Fruit fly (Drosophila melanogaster) whole organism, pupa: ENCODE measurements around the gene E2f1.

Source experiments
- CG10348 ChIP-seq: fragments of 200-800 bp; sonication (Bioruptor generic); IDR thresholded peaks from 2 replicates; pipeline ENCODE4 v1.3.6; 2022; ENCODE audit warnings: missing biosample characterization, missing genetic modification characterization
- CG12605 ChIP-seq: fragments of 200-800 bp; sonication (Bioruptor generic); IDR thresholded peaks from 2 replicates; pipeline ENCODE4 v1.3.6; 2022; ENCODE audit warnings: missing biosample characterization, missing genetic modification characterization
- CG13204 ChIP-seq: fragments of 200-800 bp; sonication (Bioruptor generic); optimal IDR thresholded peaks from 2 replicates; lab custom pipeline; 2018; ENCODE audit warnings: missing biosample characterization, mild to moderate bottlenecking, missing genetic modification characterization, moderate library complexity
- CG14655 ChIP-seq: fragments of 200-800 bp; sonication (Bioruptor generic); optimal IDR thresholded peaks from 3 replicates; lab custom pipeline; 2017; ENCODE audit warnings: mild to moderate bottlenecking, missing biosample characterization, missing genetic modification reagents, missing genetic modification characterization
- CG15710 ChIP-seq: fragments of 200-800 bp; sonication (Bioruptor generic); optimal IDR thresholded peaks from 2 replicates; lab custom pipeline; 2018; ENCODE audit warnings: missing biosample characterization, mild to moderate bottlenecking, missing genetic modification characterization, moderate library complexity
- CG17806 ChIP-seq: fragments of 200-800 bp; sonication (Bioruptor generic); optimal IDR thresholded peaks from 2 replicates; lab custom pipeline; 2018; ENCODE audit warnings: missing biosample characterization, mild to moderate bottlenecking, missing genetic modification characterization, moderate library complexity
- CG32121 ChIP-seq: fragments of 200-800 bp; sonication (Bioruptor generic); IDR thresholded peaks from 2 replicates; pipeline ENCODE4 v1.3.6; 2022; ENCODE audit warnings: missing biosample characterization, missing genetic modification characterization
- CG34367 ChIP-seq: fragments of 200-800 bp; sonication (Bioruptor generic); optimal IDR thresholded peaks from 2 replicates; lab custom pipeline; 2018; ENCODE audit warnings: missing biosample characterization, mild to moderate bottlenecking, missing genetic modification characterization
- CG4496 ChIP-seq: fragments of 200-800 bp; sonication (Bioruptor generic); IDR thresholded peaks from 3 replicates; pipeline ENCODE4 v1.3.6; 2022; ENCODE audit warnings: missing biosample characterization, missing genetic modification characterization
- CG8159 ChIP-seq: fragments of 200-800 bp; sonication (Bioruptor generic); optimal IDR thresholded peaks from 3 replicates; lab custom pipeline; 2018; ENCODE audit warnings: missing biosample characterization, mild to moderate bottlenecking, missing genetic modification characterization, moderate library complexity
- CG8301 ChIP-seq: fragments of 200-800 bp; sonication (Bioruptor generic); optimal IDR thresholded peaks from 2 replicates; lab custom pipeline; 2018; ENCODE audit warnings: missing biosample characterization, mild to moderate bottlenecking, missing genetic modification characterization
- CG9948 ChIP-seq: fragments of 200-800 bp; sonication (Bioruptor generic); optimal IDR thresholded peaks from 2 replicates; lab custom pipeline; 2018; ENCODE audit warnings: missing biosample characterization, mild to moderate bottlenecking, missing genetic modification characterization, moderate library complexity
- D1 ChIP-seq: fragments of 200-800 bp; sonication (Bioruptor generic); optimal IDR thresholded peaks from 2 replicates; lab custom pipeline; 2018; ENCODE audit warnings: missing biosample characterization, mild to moderate bottlenecking, missing genetic modification characterization, moderate library complexity
- EcR ChIP-seq: fragments of 200-800 bp; sonication (Bioruptor generic); optimal IDR thresholded peaks from 3 replicates; lab custom pipeline; 2019; ENCODE audit warnings: missing biosample characterization, missing genetic modification characterization, mild to moderate bottlenecking, moderate library complexity, missing genetic modification reagents
- Ets98B ChIP-seq: fragments of 200-800 bp; sonication (Bioruptor generic); IDR thresholded peaks from 2 replicates; pipeline ENCODE4 v1.3.6; 2022; ENCODE audit warnings: missing biosample characterization, missing genetic modification characterization
- Pif1A ChIP-seq: fragments of 200-800 bp; sonication (Bioruptor generic); optimal IDR thresholded peaks from 3 replicates; lab custom pipeline; 2016; ENCODE audit warnings: missing biosample characterization, missing genetic modification characterization
- Pif1B ChIP-seq: fragments of 200-800 bp; sonication (Bioruptor generic); optimal IDR thresholded peaks from 3 replicates; lab custom pipeline; 2016; ENCODE audit warnings: missing biosample characterization, missing genetic modification characterization
- Snoo ChIP-seq: fragments of 200-800 bp; sonication (Bioruptor generic); optimal IDR thresholded peaks from 3 replicates; lab custom pipeline; 2017; ENCODE audit warnings: missing biosample characterization, mild to moderate bottlenecking, missing genetic modification characterization, inconsistent platforms
- fd96Ca ChIP-seq: fragments of 200-800 bp; sonication (Bioruptor generic); IDR thresholded peaks from 3 replicates; pipeline ENCODE4 v1.3.6; 2022; ENCODE audit warnings: missing biosample characterization, missing genetic modification characterization
- gl ChIP-seq: fragments of 200-800 bp; sonication (Bioruptor generic); optimal IDR thresholded peaks from 2 replicates; lab custom pipeline; 2018; ENCODE audit warnings: missing biosample characterization, mild to moderate bottlenecking, missing genetic modification characterization
- rn ChIP-seq: fragments of 200-800 bp; sonication (Bioruptor generic); IDR thresholded peaks from 2 replicates; pipeline ENCODE4 v1.3.6; 2022; ENCODE audit warnings: missing biosample characterization, missing genetic modification characterization

Gene E2f1

dm6 chr3R:21638437-21638836 is 22.2 kb downstream of the E2f1 start:
- TF ChIP-seq Pif1B = no peak
- TF ChIP-seq EcR (GFP tag; lab: Kevin White, UChicago) = peak; percentile 66
- TF ChIP-seq CG34367 (tag; lab: Kevin White, UChicago) = no peak
- peak; percentile 33 for TF ChIP-seq CG13204 (GFP tag; lab: Kevin White, UChicago)
- no peak for TF ChIP-seq Ets98B (GFP tag; lab: Robert Waterston, UW)
- TF ChIP-seq, all 21 proteins: peak for 2

dm6 chr3R:21636867-21637481 is 23.7 kb downstream of the E2f1 start:
- TF ChIP-seq CG4496 (GFP tag; lab: Robert Waterston, UW) (no peak), EcR (GFP tag; lab: Kevin White, UChicago) (peak; percentile 42), CG13204 (GFP tag; lab: Kevin White, UChicago) (peak; percentile 46), fd96Ca (GFP tag; lab: Robert Waterston, UW) (peak; percentile 11; the same call in 1 of the 3 replicates)

dm6 chr3R:21635975-21636678 is 24.5 kb downstream of the E2f1 start:
- TF ChIP-seq CG15710 (tag; lab: Kevin White, UChicago) = peak; percentile 44
- TF ChIP-seq CG34367 (tag; lab: Kevin White, UChicago) = peak; percentile 24
- TF ChIP-seq CG9948 = peak; percentile 40
- peak; percentile 45 for TF ChIP-seq CG17806 (tag; lab: Kevin White, UChicago)
- TF ChIP-seq CG4496 (GFP tag; lab: Robert Waterston, UW) = no peak
- peak; percentile 13 for TF ChIP-seq CG14655
- no peak for TF ChIP-seq CG12605 (GFP tag; lab: Robert Waterston, UW)
- TF ChIP-seq CG8159 (tag; lab: Kevin White, UChicago) = peak; percentile 67
- peak; percentile 4 for TF ChIP-seq gl

DNA sequence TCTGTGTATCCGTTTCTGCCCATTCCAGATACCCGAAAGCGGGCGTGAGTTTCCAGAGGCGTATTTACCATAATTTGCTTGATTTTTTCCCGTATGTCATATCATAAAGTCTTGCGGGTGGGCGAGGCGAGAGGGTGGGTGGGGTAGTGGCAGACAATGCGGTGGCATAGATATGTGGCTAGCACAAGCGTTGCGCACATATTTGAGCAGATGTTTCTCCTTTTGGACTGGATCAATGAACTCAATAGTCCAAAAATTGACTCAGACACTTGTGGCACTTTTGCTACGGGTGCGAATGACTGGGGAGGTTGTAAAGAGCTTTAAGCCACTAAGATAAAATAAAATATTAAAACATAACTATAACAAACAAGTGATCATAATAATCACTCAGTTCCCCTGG is 25.5 kb downstream of the E2f1 start:
- TF ChIP-seq Ets98B (GFP tag; lab: Robert Waterston, UW) (no peak), CG17806 (tag; lab: Kevin White, UChicago) (no peak), gl (no peak), CG15710 (tag; lab: Kevin White, UChicago) (no peak), CG9948 (no peak)

dm6 chr3R:21634644-21635043 is 26.0 kb downstream of the E2f1 start:
- 0 out of 3 replicates have a peak, but pooled peaks have one; percentile 51 for TF ChIP-seq CG4496 (GFP tag; lab: Robert Waterston, UW)
- peak; percentile 26 for TF ChIP-seq CG8159 (tag; lab: Kevin White, UChicago)
- TF ChIP-seq Ets98B (GFP tag; lab: Robert Waterston, UW) = no peak
- TF ChIP-seq EcR (GFP tag; lab: Kevin White, UChicago) = no peak
- TF ChIP-seq CG8301 = no peak
- TF ChIP-seq gl = peak; percentile 64
- peak; percentile 73 for TF ChIP-seq CG13204 (GFP tag; lab: Kevin White, UChicago)
- peak; percentile 24 for TF ChIP-seq Pif1B
- TF ChIP-seq CG15710 (tag; lab: Kevin White, UChicago) = peak; percentile 25
- no peak for TF ChIP-seq D1 (tag; lab: Kevin White, UChicago)
- no peak for TF ChIP-seq Snoo (tag; lab: Kevin White, UChicago)
- no peak for TF ChIP-seq fd96Ca (GFP tag; lab: Robert Waterston, UW)
- 0 out of 2 replicates have a peak, but pooled peaks have one; percentile 15 for TF ChIP-seq CG12605 (GFP tag; lab: Robert Waterston, UW)
- no peak for TF ChIP-seq CG9948
- peak; percentile 6 for TF ChIP-seq Pif1A (GFP tag; lab: Kevin White, UChicago)
- no peak for TF ChIP-seq CG32121
- TF ChIP-seq rn (GFP tag; lab: Robert Waterston, UW) = no peak
- TF ChIP-seq CG17806 (tag; lab: Kevin White, UChicago) = peak; percentile 9
- TF ChIP-seq CG14655 = peak; percentile 45
- TF ChIP-seq CG10348 (GFP tag; lab: Robert Waterston, UW) = no peak
- TF ChIP-seq CG34367 (tag; lab: Kevin White, UChicago) = peak; percentile 13

- TF ChIP-seq CG4496 (GFP tag; lab: Robert Waterston, UW) = no peak
- TF ChIP-seq CG13204 (GFP tag; lab: Kevin White, UChicago) = peak; percentile 81
Observed at dm6 chr3R:21633781-21634102, 26.9 kb downstream of the E2f1 start.
